Worm (Caenorhabditis elegans) whole organism, early embryonic: Measurements from ENCODE around the gene F47B8.5.

Experiments
- B0310.2 ChIP-seq: sonication (generic microtip); optimal IDR thresholded peaks from 2 replicates; lab custom pipeline; 2016; ENCODE audit warnings: mild to moderate bottlenecking, missing genetic modification characterization, missing compliant biosample characterization
- F13C5.2 ChIP-seq: sonication (generic microtip); optimal IDR thresholded peaks from 2 replicates; lab custom pipeline; 2017; ENCODE audit warnings: mild to moderate bottlenecking, missing genetic modification characterization, inconsistent platforms, missing compliant biosample characterization
- aly-1 ChIP-seq: sonication (generic microtip); optimal IDR thresholded peaks from 2 replicates; lab custom pipeline; 2016; ENCODE audit warnings: missing genetic modification characterization, missing compliant biosample characterization
- ama-1 ChIP-seq: fragments of 150-350 bp; optimal IDR thresholded peaks from 2 replicates; lab custom pipeline; 2014
- ceh-13 ChIP-seq: fragments of 200-800 bp; sonication (Bioruptor generic); optimal IDR thresholded peaks from 2 replicates; lab custom pipeline; 2018; ENCODE audit warnings: mild to moderate bottlenecking, missing genetic modification characterization, missing compliant biosample characterization
- ceh-36 ChIP-seq: sonication (generic microtip); optimal IDR thresholded peaks from 2 replicates; lab custom pipeline; 2016; ENCODE audit warnings: missing genetic modification characterization, inconsistent platforms, missing compliant biosample characterization
- ets-7 ChIP-seq: sonication (generic microtip); optimal IDR thresholded peaks from 2 replicates; lab custom pipeline; 2016; ENCODE audit warnings: missing genotype, missing genetic modification characterization, missing compliant biosample characterization
- flt-1 ChIP-seq: fragments of 200-800 bp; sonication (Bioruptor generic); IDR thresholded peaks from 2 replicates; pipeline ENCODE4 v1.3.6; 2022; ENCODE audit warnings: missing genetic modification characterization, missing compliant biosample characterization
- hmbx-1 ChIP-seq: sonication (generic microtip); optimal IDR thresholded peaks from 2 replicates; lab custom pipeline; 2016; ENCODE audit warnings: mild to moderate bottlenecking, missing genetic modification characterization, missing compliant biosample characterization
- hmg-4 ChIP-seq: fragments of 200-800 bp; sonication (Bioruptor generic); optimal IDR thresholded peaks from 2 replicates; lab custom pipeline; 2018; ENCODE audit warnings: mild to moderate bottlenecking, missing genetic modification characterization, missing compliant biosample characterization
- hnd-1 ChIP-seq: sonication (generic microtip); optimal IDR thresholded peaks from 2 replicates; lab custom pipeline; 2016; ENCODE audit warnings: missing genetic modification characterization, missing compliant biosample characterization
- pes-1 ChIP-seq: fragments of 200-800 bp; sonication (Bioruptor generic); IDR thresholded peaks from 2 replicates; pipeline ENCODE4 v1.3.6; 2022; ENCODE audit warnings: missing genetic modification reagents, missing genetic modification characterization, missing compliant biosample characterization
- scrt-1 ChIP-seq: fragments of 200-800 bp; sonication (Bioruptor generic); IDR thresholded peaks from 2 replicates; pipeline ENCODE4 v1.3.6; 2022; ENCODE audit warnings: missing genetic modification characterization, missing compliant biosample characterization
- sea-1 ChIP-seq: fragments of 200-800 bp; sonication (Bioruptor generic); conservative IDR thresholded peaks from 2 replicates; pipeline ENCODE4 v1.3.6; 2022; ENCODE audit warnings: missing genetic modification characterization, missing compliant biosample characterization
- tbx-11 ChIP-seq: fragments of 200-800 bp; sonication (Bioruptor generic); IDR thresholded peaks from 2 replicates; pipeline ENCODE4 v1.3.6; 2022; ENCODE audit warnings: missing genetic modification characterization, missing compliant biosample characterization
- tbx-37 ChIP-seq: fragments of 200-800 bp; sonication (Bioruptor generic); conservative IDR thresholded peaks from 2 replicates; pipeline ENCODE4 v1.3.6; 2022; ENCODE audit warnings: missing genetic modification reagents, missing genetic modification characterization, missing compliant biosample characterization
- tra-4 ChIP-seq: sonication (generic microtip); optimal IDR thresholded peaks from 2 replicates; lab custom pipeline; 2017; ENCODE audit warnings: missing genetic modification characterization, missing compliant biosample characterization

Gene F47B8.5

ce11 chrV:14358577-14358976 is 30.9 kb upstream of the F47B8.5 start, which contains the start of gene Y49A3A.4:
Gene Y49A3A.4, minus strand, starts transcription at chrV:14358890.
- no peak for TF ChIP-seq F13C5.2
- TF ChIP-seq tbx-11 (GFP tag; lab: Robert Waterston, UW) = no peak
- no peak for TF ChIP-seq tbx-37 (GFP tag; lab: Robert Waterston, UW)
- TF ChIP-seq aly-1 (tag; lab: Kevin White, UChicago) = no peak
- TF ChIP-seq ceh-36 (tag; lab: Kevin White, UChicago) = no peak
- TF ChIP-seq scrt-1 (GFP tag; lab: Robert Waterston, UW) = no peak

- TF ChIP-seq tbx-37 (GFP tag; lab: Robert Waterston, UW) = no peak
- TF ChIP-seq ama-1 = no peak
- 0 out of 2 replicates have a peak, but pooled peaks have one; percentile 36 for TF ChIP-seq pes-1 (GFP tag; lab: Robert Waterston, UW)
- peak; percentile 61 for TF ChIP-seq F13C5.2
Measured at ce11 chrV:14355738-14356368, 28.2 kb upstream of the F47B8.5 start, which contains the start of gene cyn-1. Gene cyn-1, plus strand, starts transcription at chrV:14356076.

ce11 chrV:14354258-14354877 is 26.7 kb upstream of the F47B8.5 start, which contains the start of gene Y49A3A.3:
Gene Y49A3A.3, plus strand, starts transcription at chrV:14354410.
- TF ChIP-seq aly-1 (tag; lab: Kevin White, UChicago) = peak; percentile 9
- peak; percentile 52 for TF ChIP-seq ama-1
- TF ChIP-seq sea-1 (GFP tag; lab: Robert Waterston, UW) = no peak

ce11 chrV:14352032-14352431 is 24.4 kb upstream of the F47B8.5 start:
- TF ChIP-seq scrt-1 (GFP tag; lab: Robert Waterston, UW) = no peak
- TF ChIP-seq flt-1 (GFP tag; lab: Robert Waterston, UW) = no peak
- TF ChIP-seq tbx-11 (GFP tag; lab: Robert Waterston, UW) = no peak
- no peak for TF ChIP-seq hmg-4
- no peak for TF ChIP-seq pes-1 (GFP tag; lab: Robert Waterston, UW)
- TF ChIP-seq ceh-13 (GFP tag; lab: Kevin White, UChicago) = no peak
- TF ChIP-seq B0310.2 = no peak
- no peak for TF ChIP-seq tra-4 (tag; lab: Kevin White, UChicago)
- TF ChIP-seq tbx-37 (GFP tag; lab: Robert Waterston, UW) = no peak

- TF ChIP-seq B0310.2 (no peak), flt-1 (GFP tag; lab: Robert Waterston, UW) (no peak), aly-1 (tag; lab: Kevin White, UChicago) (no peak), F13C5.2 (no peak), ceh-36 (tag; lab: Kevin White, UChicago) (no peak), ets-7 (tag; lab: Kevin White, UChicago) (no peak), tbx-11 (GFP tag; lab: Robert Waterston, UW) (no peak), tra-4 (tag; lab: Kevin White, UChicago) (no peak), tbx-37 (GFP tag; lab: Robert Waterston, UW) (no peak), hmg-4 (no peak), hmbx-1 (tag; lab: Kevin White, UChicago) (no peak), ceh-13 (GFP tag; lab: Kevin White, UChicago) (no peak), ama-1 (no peak), hnd-1 (tag; lab: Kevin White, UChicago) (no peak)
Measured at ce11 chrV:14351629-14352028, 24.0 kb upstream of the F47B8.5 start, which contains the start of gene vha-13. Gene vha-13, plus strand, starts transcription at chrV:14351709.

- TF ChIP-seq F13C5.2 (peak; percentile 7), ceh-36 (tag; lab: Kevin White, UChicago) (no peak), sea-1 (GFP tag; lab: Robert Waterston, UW) (0 out of 2 replicates have a peak, but pooled peaks have one; percentile 21), hmg-4 (peak; percentile 34), B0310.2 (no peak)
Measured at ce11 chrV:14350949-14351348, 23.3 kb upstream of the F47B8.5 start.

ce11 chrV:14350498-14350897 is 22.8 kb upstream of the F47B8.5 start:
- TF ChIP-seq tbx-37 (GFP tag; lab: Robert Waterston, UW) (no peak), scrt-1 (GFP tag; lab: Robert Waterston, UW) (no peak), aly-1 (tag; lab: Kevin White, UChicago) (no peak), ama-1 (no peak), tbx-11 (GFP tag; lab: Robert Waterston, UW) (no peak), F13C5.2 (no peak), B0310.2 (no peak), hmbx-1 (tag; lab: Kevin White, UChicago) (no peak)

ce11 chrV:14347234-14347826 is 19.7 kb upstream of the F47B8.5 start, which contains the start of gene cept-2:
Gene cept-2, plus strand, starts transcription at chrV:14347766.
- TF ChIP-seq tra-4 (tag; lab: Kevin White, UChicago) (no peak), scrt-1 (GFP tag; lab: Robert Waterston, UW) (no peak), B0310.2 (no peak), pes-1 (GFP tag; lab: Robert Waterston, UW) (no peak), hmg-4 (no peak), hmbx-1 (tag; lab: Kevin White, UChicago) (no peak), F13C5.2 (peak; percentile 75), ceh-13 (GFP tag; lab: Kevin White, UChicago) (no peak), ceh-36 (tag; lab: Kevin White, UChicago) (no peak), tbx-37 (GFP tag; lab: Robert Waterston, UW) (peak; percentile 19; the same call in 1 of the 2 replicates), flt-1 (GFP tag; lab: Robert Waterston, UW) (no peak), tbx-11 (GFP tag; lab: Robert Waterston, UW) (no peak), aly-1 (tag; lab: Kevin White, UChicago) (no peak), sea-1 (GFP tag; lab: Robert Waterston, UW) (no peak), hnd-1 (tag; lab: Kevin White, UChicago) (no peak), ets-7 (tag; lab: Kevin White, UChicago) (peak; percentile 28), ama-1 (no peak)
